Worm (Caenorhabditis elegans): ENCODE measurements around the gene jmjd-1.1.
A peak's percentile ranks its signal among the peaks of the same experiment; 100 is the strongest.

Gene jmjd-1.1

DNA sequence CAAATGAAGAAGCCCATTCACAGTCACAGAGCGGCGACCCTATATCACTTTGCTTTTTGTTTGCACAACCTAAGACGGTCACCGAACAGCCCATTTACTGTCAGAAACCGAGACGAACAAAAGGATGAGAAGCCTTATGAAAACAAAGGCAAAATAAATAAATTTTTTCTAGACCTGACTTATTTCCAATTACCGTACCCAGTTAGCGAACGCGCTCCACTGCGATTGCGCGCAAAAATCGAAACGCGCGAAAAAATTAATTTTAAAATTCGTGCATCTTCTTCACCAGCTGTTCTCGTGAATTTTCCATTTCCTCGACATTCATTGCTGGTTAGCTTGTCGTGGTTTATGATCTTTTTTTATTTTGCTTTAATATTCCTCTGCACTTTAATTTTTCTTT is 23.9 kb upstream of the jmjd-1.1 start, which contains the start of gene F43G6.16 (continued):
- TF ChIP-seq ztf-6 (GFP tag; IDR thresholded peaks at IDR 0.05) (no peak), dox-1 (GFP tag; IDR thresholded peaks at IDR 0.05) (peak; percentile 89), bed-1 (GFP tag; IDR thresholded peaks at IDR 0.05) (no peak), ZK185.1 (tag; optimal IDR thresholded peaks at IDR 0.05; ENCODE audit: poor library complexity, severe bottlenecking) (no peak), egrh-3 (GFP tag; IDR thresholded peaks at IDR 0.05) (no peak), repo-1 (tag; optimal IDR thresholded peaks at IDR 0.05) (no peak), hsf-1 (GFP tag; IDR thresholded peaks at IDR 0.05) (peak; percentile 86), aptf-3 (GFP tag; IDR thresholded peaks at IDR 0.05) (no peak), mcd-1 (GFP tag; IDR thresholded peaks at IDR 0.05) (peak; percentile 94), F22D6.2 (tag; optimal IDR thresholded peaks at IDR 0.05) (no peak), hmg-1.2 (GFP tag; IDR thresholded peaks at IDR 0.05) (peak; percentile 57), ztf-3 (GFP tag; optimal IDR thresholded peaks at IDR 0.05) (no peak), pha-4 (tag; optimal IDR thresholded peaks at IDR 0.05) (no peak), attf-3 (GFP tag; conservative IDR thresholded peaks at IDR 0.05) (peak; percentile 25; the same call in 1 of the 2 replicates), B0019.2 (GFP tag; conservative IDR thresholded peaks at IDR 0.05) (peak; percentile 73), Y95B8A.8 (GFP tag; IDR thresholded peaks at IDR 0.05) (peak; percentile 86), chd-7 (tag; optimal IDR thresholded peaks at IDR 0.05) (no peak), let-607 (tag; optimal IDR thresholded peaks at IDR 0.05) (no peak), hrde-1 (tag; optimal IDR thresholded peaks at IDR 0.05; ENCODE audit: borderline replicate concordance) (peak; percentile 87), F49E8.2 (tag; optimal IDR thresholded peaks at IDR 0.05; ENCODE audit: insufficient read depth) (peak; percentile 95), Y79H2A.3 (GFP tag; conservative IDR thresholded peaks at IDR 0.05) (peak; percentile 58; the same call in 1 of the 2 replicates), snpc-4 (GFP tag; optimal IDR thresholded peaks at IDR 0.05) (peak; percentile 28), snpc-4 (tag; optimal IDR thresholded peaks at IDR 0.05) (peak; percentile 21 to 63 (median 40)), ceh-91 (GFP tag; IDR thresholded peaks at IDR 0.05) (peak; percentile 97), K12H6.12 (tag; optimal IDR thresholded peaks at IDR 0.05) (no peak), pbrm-1 (GFP tag; IDR thresholded peaks at IDR 0.05) (peak; percentile 77), F39B2.1 (GFP tag; IDR thresholded peaks at IDR 0.05) (no peak), B0035.1 (tag; optimal IDR thresholded peaks at IDR 0.05) (no peak), T26A5.8 (tag; optimal IDR thresholded peaks at IDR 0.05) (no peak)

DNA sequence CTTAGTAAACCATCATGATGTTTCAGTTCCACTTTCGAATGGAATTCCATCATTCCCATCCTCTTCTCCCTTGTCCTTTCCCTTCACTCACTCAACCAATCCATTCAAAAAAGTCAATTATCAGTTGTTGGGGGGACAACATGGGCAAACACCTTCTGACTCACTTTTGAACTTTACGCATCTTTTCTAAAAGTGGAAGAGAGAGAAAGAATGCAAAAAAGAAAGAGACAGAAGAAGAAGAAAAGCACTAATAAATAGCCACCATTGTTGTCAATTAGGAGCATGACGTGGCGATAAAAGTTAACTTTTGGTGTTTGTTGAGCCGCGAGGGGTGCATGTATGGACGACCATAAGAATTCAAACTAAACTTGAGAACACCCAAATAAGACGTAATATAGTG is 18.3 kb upstream of the jmjd-1.1 start:
- TF ChIP-seq T26A5.8 (tag; optimal IDR thresholded peaks at IDR 0.05) (no peak), egl-44 (GFP tag; IDR thresholded peaks at IDR 0.05) (no peak), ceh-100 (GFP tag; IDR thresholded peaks at IDR 0.05) (no peak), dpl-1 (GFP tag; optimal IDR thresholded peaks at IDR 0.05) (no peak), ccch-3 (GFP tag; optimal IDR thresholded peaks at IDR 0.05) (no peak), ceh-27 (GFP tag; optimal IDR thresholded peaks at IDR 0.05) (no peak)

- TF ChIP-seq hlh-12 (tag; optimal IDR thresholded peaks at IDR 0.05) (no peak), sdz-38 (tag; optimal IDR thresholded peaks at IDR 0.05) (no peak), B0019.2 (GFP tag; conservative IDR thresholded peaks at IDR 0.05) (no peak), B0035.1 (tag; optimal IDR thresholded peaks at IDR 0.05) (no peak), akir-1 (GFP tag; optimal IDR thresholded peaks at IDR 0.05) (no peak), nfya-1 (tag; optimal IDR thresholded peaks at IDR 0.05; ENCODE audit: borderline replicate concordance, insufficient read depth) (no peak), K12H6.12 (tag; optimal IDR thresholded peaks at IDR 0.05) (no peak), dpff-1 (tag; optimal IDR thresholded peaks at IDR 0.05) (no peak)
These were observed 15.9 kb upstream of the jmjd-1.1 start, which contains the start of gene F43G6.4 for ce11 chrII:11790458-11790857. F43G6.4 (plus strand) TSS chrII:11790758.
